Worm (Caenorhabditis elegans): Measurements from ENCODE around the gene gst-21.

- TF ChIP-seq pqm-1 (tag; optimal IDR thresholded peaks at IDR 0.05) (no peak), zag-1 (tag; optimal IDR thresholded peaks at IDR 0.05) (no peak), ama-1 (optimal IDR thresholded peaks at IDR 0.05) (no peak), nhr-77 (tag; optimal IDR thresholded peaks at IDR 0.05) (no peak), elt-2 (tag; optimal IDR thresholded peaks at IDR 0.05) (no peak), nhr-25 (tag; optimal IDR thresholded peaks at IDR 0.05) (no peak), R02D3.7 (tag; optimal IDR thresholded peaks at IDR 0.05) (no peak), ZK546.5 (tag; optimal IDR thresholded peaks at IDR 0.05) (no peak), mdl-1 (tag; optimal IDR thresholded peaks at IDR 0.05) (no peak), nhr-28 (tag; optimal IDR thresholded peaks at IDR 0.05) (no peak)
Measured at ce11 chrV:1719927-1720326, 11.9 kb downstream of the gst-21 start, which contains the start of gene srw-102.

Data from whole organism, L3 larva.